Worm (Caenorhabditis elegans): ENCODE data around the gene K10G6.5.
A peak's percentile ranks its signal among the peaks of the same experiment; 100 is the strongest.

DNA sequence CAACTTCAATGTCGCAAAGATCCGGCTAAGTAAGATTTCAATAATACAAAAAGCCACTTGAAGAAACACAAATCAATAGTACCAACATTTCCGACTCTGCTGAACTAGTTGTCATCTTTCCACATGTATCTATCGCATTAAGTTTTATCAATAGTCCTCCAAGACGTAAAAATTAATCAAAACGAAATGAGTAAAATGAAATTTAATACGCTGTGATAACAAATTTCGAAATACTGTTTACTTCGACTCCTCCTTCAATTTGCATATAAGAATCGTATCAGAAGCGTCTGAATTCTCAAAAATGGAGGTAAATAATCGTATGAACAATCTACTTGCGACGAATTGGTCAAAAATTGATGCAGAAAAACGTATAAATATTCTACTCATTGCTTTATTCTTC lies 3.7 kb downstream of the K10G6.5 start:
- TF ChIP-seq nhr-237 (tag; optimal IDR thresholded peaks at IDR 0.05) (no peak), lsy-2 (tag; optimal IDR thresholded peaks at IDR 0.05) (no peak), mdl-1 (tag; optimal IDR thresholded peaks at IDR 0.05) (no peak), crh-2 (tag; optimal IDR thresholded peaks at IDR 0.05) (no peak), nhr-11 (tag; optimal IDR thresholded peaks at IDR 0.05) (no peak), zag-1 (tag; optimal IDR thresholded peaks at IDR 0.05) (no peak), ama-1 (optimal IDR thresholded peaks at IDR 0.05) (no peak), peb-1 (tag; optimal IDR thresholded peaks at IDR 0.05) (no peak), lin-11 (tag; optimal IDR thresholded peaks at IDR 0.05) (no peak), ztf-4 (tag; optimal IDR thresholded peaks at IDR 0.05) (no peak), fos-1 (tag; optimal IDR thresholded peaks at IDR 0.05) (peak; percentile 81)
